Worm (Caenorhabditis elegans) whole organism, young adult: ENCODE results near the gene lin-38.

ENCODE experiments used
- B0019.2 ChIP-seq: fragments of 200-800 bp; sonication (Bioruptor generic); conservative IDR thresholded peaks from 2 replicates; pipeline ENCODE4 v1.3.6; 2022; ENCODE audit warnings: missing genetic modification reagents, missing genetic modification characterization, missing compliant biosample characterization
- C17E4.6 ChIP-seq: fragments of 200-800 bp; sonication (Bioruptor generic); IDR thresholded peaks from 2 replicates; pipeline ENCODE4 v1.3.6; 2022; ENCODE audit warnings: missing genetic modification reagents, missing genetic modification characterization, missing compliant biosample characterization
- D2030.7 ChIP-seq: fragments of 200-800 bp; sonication (Bioruptor generic); IDR thresholded peaks from 2 replicates; pipeline ENCODE4 v1.3.6; 2022; ENCODE audit warnings: missing genetic modification reagents, missing genetic modification characterization, missing compliant biosample characterization
- F33H1.4 ChIP-seq: fragments of 200-800 bp; sonication (Bioruptor generic); IDR thresholded peaks from 2 replicates; pipeline ENCODE4 v1.3.6; 2022; ENCODE audit warnings: missing genetic modification reagents, missing genetic modification characterization, missing compliant biosample characterization
- F49E8.2 ChIP-seq: sonication (generic microtip); optimal IDR thresholded peaks from 3 replicates; lab custom pipeline; 2017; ENCODE audit warnings: missing genetic modification characterization, mild to moderate bottlenecking, missing compliant biosample characterization, antibody characterized with exemption, moderate library complexity; ENCODE audit not compliant: insufficient read depth
- Y67H2A.10 ChIP-seq: fragments of 200-800 bp; sonication (Bioruptor generic); conservative IDR thresholded peaks from 2 replicates; pipeline ENCODE4 v1.3.6; 2022; ENCODE audit warnings: missing genetic modification reagents, missing genetic modification characterization, missing compliant biosample characterization
- Y95B8A.8 ChIP-seq: fragments of 200-800 bp; sonication (Bioruptor generic); IDR thresholded peaks from 2 replicates; pipeline ENCODE4 v1.3.6; 2022; ENCODE audit warnings: missing genetic modification reagents, missing genetic modification characterization, missing compliant biosample characterization
- aptf-2 ChIP-seq: fragments of 200-800 bp; sonication (Bioruptor generic); conservative IDR thresholded peaks from 2 replicates; pipeline ENCODE4 v1.3.6; 2022; ENCODE audit warnings: missing genetic modification reagents, missing genetic modification characterization, missing compliant biosample characterization
- atf-7 ChIP-seq: sonication (generic microtip); optimal IDR thresholded peaks from 2 replicates; lab custom pipeline; 2017; ENCODE audit warnings: mild to moderate bottlenecking, missing genetic modification characterization, missing compliant biosample characterization
- cebp-1 ChIP-seq, 2 experiments: fragments of 200-800 bp in 1 of 2; sonication (Bioruptor generic) in 1 of 2; sonication (generic microtip) in 1 of 2; IDR thresholded peaks in 1 of 2; optimal IDR thresholded peaks in 1 of 2; 2 replicates each; pipeline versions ENCODE4 v1.3.6 to Lab custom; 2017 to 2022; ENCODE audit warnings: missing compliant biosample characterization in 2 of 2, missing genetic modification characterization in 2 of 2, mild to moderate bottlenecking in 1 of 2, missing genetic modification reagents in 1 of 2, moderate library complexity in 1 of 2
- ceh-91 ChIP-seq: fragments of 200-800 bp; sonication (Bioruptor generic); IDR thresholded peaks from 2 replicates; pipeline ENCODE4 v1.3.6; 2022; ENCODE audit warnings: missing genetic modification reagents, missing genetic modification characterization, missing compliant biosample characterization
- chd-7 ChIP-seq: sonication (generic microtip); optimal IDR thresholded peaks from 2 replicates; lab custom pipeline; 2016; ENCODE audit warnings: mild to moderate bottlenecking, missing genetic modification characterization, moderate library complexity, missing compliant biosample characterization
- dox-1 ChIP-seq: fragments of 200-800 bp; sonication (Bioruptor generic); IDR thresholded peaks from 2 replicates; pipeline ENCODE4 v1.3.6; 2022; ENCODE audit warnings: missing genetic modification reagents, missing genetic modification characterization, missing compliant biosample characterization
- dpl-1 ChIP-seq: fragments of 150-350 bp; optimal IDR thresholded peaks from 2 replicates; lab custom pipeline; 2014; ENCODE audit warnings: missing biosample characterization, missing genetic modification reagents, missing genetic modification characterization
- efl-1 ChIP-seq: fragments of 150-350 bp; optimal IDR thresholded peaks from 2 replicates; lab custom pipeline; 2014; ENCODE audit warnings: missing biosample characterization, missing genetic modification reagents, missing genetic modification characterization
- him-1 ChIP-seq: sonication (generic microtip); optimal IDR thresholded peaks from 2 replicates; lab custom pipeline; 2016; ENCODE audit warnings: missing genotype, missing genetic modification reagents, missing genetic modification characterization, missing compliant biosample characterization
- hmg-1.2 ChIP-seq: fragments of 200-800 bp; sonication (Bioruptor generic); IDR thresholded peaks from 2 replicates; pipeline ENCODE4 v1.3.6; 2022; ENCODE audit warnings: missing genetic modification reagents, missing genetic modification characterization, missing compliant biosample characterization
- hsf-1 ChIP-seq: fragments of 200-800 bp; sonication (Bioruptor generic); IDR thresholded peaks from 2 replicates; pipeline ENCODE4 v1.3.6; 2022; ENCODE audit warnings: missing genetic modification reagents, missing genetic modification characterization, missing compliant biosample characterization
- lin-35 ChIP-seq, 3 experiments: fragments of 150-350 bp in 2 of 3; sonication (generic microtip) in 1 of 3; optimal IDR thresholded peaks; 2 replicates each; lab custom pipeline; 2014 to 2018; ENCODE audit warnings: missing biosample characterization in 3 of 3, missing genetic modification characterization in 3 of 3, missing genetic modification reagents in 3 of 3
- lin-54 ChIP-seq: fragments of 200-800 bp; sonication (Bioruptor generic); optimal IDR thresholded peaks from 2 replicates; lab custom pipeline; 2018; ENCODE audit warnings: mild to moderate bottlenecking, missing genetic modification characterization, missing compliant biosample characterization
- lsl-1 ChIP-seq: fragments of 200-800 bp; sonication (Bioruptor generic); optimal IDR thresholded peaks from 2 replicates; lab custom pipeline; 2018; ENCODE audit warnings: mild to moderate bottlenecking, missing genetic modification characterization, moderate library complexity, missing compliant biosample characterization
- madf-6 ChIP-seq: fragments of 200-800 bp; sonication (Bioruptor generic); IDR thresholded peaks from 2 replicates; pipeline ENCODE4 v1.3.6; 2022; ENCODE audit warnings: missing genetic modification reagents, missing genetic modification characterization, missing compliant biosample characterization
- madf-8 ChIP-seq: fragments of 200-800 bp; sonication (Bioruptor generic); conservative IDR thresholded peaks from 2 replicates; pipeline ENCODE4 v1.3.6; 2022; ENCODE audit warnings: missing genetic modification reagents, missing genetic modification characterization, missing compliant biosample characterization
- mcd-1 ChIP-seq: fragments of 200-800 bp; sonication (Bioruptor generic); IDR thresholded peaks from 2 replicates; pipeline ENCODE4 v1.3.6; 2022; ENCODE audit warnings: missing genetic modification reagents, missing genetic modification characterization, missing compliant biosample characterization
- nfya-2 ChIP-seq: fragments of 200-800 bp; sonication (Bioruptor generic); IDR thresholded peaks from 2 replicates; pipeline ENCODE4 v1.3.6; 2022; ENCODE audit warnings: missing genetic modification reagents, missing genetic modification characterization, missing compliant biosample characterization
- pbrm-1 ChIP-seq: fragments of 200-800 bp; sonication (Bioruptor generic); IDR thresholded peaks from 2 replicates; pipeline ENCODE4 v1.3.6; 2022; ENCODE audit warnings: missing genetic modification reagents, missing genetic modification characterization, missing compliant biosample characterization
- rcor-1 ChIP-seq: fragments of 200-800 bp; sonication (Bioruptor generic); IDR thresholded peaks from 2 replicates; pipeline ENCODE4 v1.3.6; 2022; ENCODE audit warnings: missing genetic modification reagents, missing genetic modification characterization, missing compliant biosample characterization
- sdz-38 ChIP-seq: sonication (generic microtip); optimal IDR thresholded peaks from 2 replicates; lab custom pipeline; 2016; ENCODE audit warnings: missing genotype, missing genetic modification characterization, missing compliant biosample characterization
- snpc-1.1 ChIP-seq: sonication (generic microtip); optimal IDR thresholded peaks from 2 replicates; lab custom pipeline; 2017; ENCODE audit warnings: missing genetic modification characterization, mild to moderate bottlenecking, missing compliant biosample characterization, antibody characterized with exemption, moderate library complexity, missing genotype, missing genetic modification reagents; ENCODE audit not compliant: insufficient read depth
- snpc-1.3 ChIP-seq: sonication (generic microtip); optimal IDR thresholded peaks from 2 replicates; lab custom pipeline; 2017; ENCODE audit warnings: missing genetic modification characterization, mild to moderate bottlenecking, missing compliant biosample characterization, antibody characterized with exemption, moderate library complexity, missing genotype, missing genetic modification reagents; ENCODE audit not compliant: insufficient read depth
- snpc-3.4 ChIP-seq: sonication (generic microtip); optimal IDR thresholded peaks from 2 replicates; lab custom pipeline; 2017; ENCODE audit warnings: missing genetic modification characterization, mild to moderate bottlenecking, missing compliant biosample characterization, antibody characterized with exemption, moderate library complexity, missing genotype, missing genetic modification reagents
- snpc-4 ChIP-seq, 5 experiments: fragments of 150-350 bp in 1 of 5; sonication (generic microtip) in 4 of 5; optimal IDR thresholded peaks; 2 replicates each; lab custom pipeline; 2014 to 2018; ENCODE audit warnings: missing genetic modification characterization in 5 of 5, missing biosample characterization in 3 of 5, antibody characterized with exemption in 2 of 5, mild to moderate bottlenecking in 2 of 5, missing compliant biosample characterization in 2 of 5, missing genotype in 2 of 5, moderate library complexity in 2 of 5, missing genetic modification reagents in 1 of 5
- tbp1 ChIP-seq: fragments of 200-800 bp; sonication (Bioruptor generic); optimal IDR thresholded peaks from 2 replicates; lab custom pipeline; 2018; ENCODE audit warnings: mild to moderate bottlenecking, missing genetic modification characterization, missing compliant biosample characterization
- tbx-9 ChIP-seq: sonication (generic microtip); optimal IDR thresholded peaks from 2 replicates; lab custom pipeline; 2016; ENCODE audit warnings: borderline replicate concordance, missing genetic modification characterization, inconsistent platforms, missing compliant biosample characterization
- tlf-1 ChIP-seq: fragments of 200-800 bp; sonication (Bioruptor generic); optimal IDR thresholded peaks from 2 replicates; lab custom pipeline; 2018; ENCODE audit warnings: mild to moderate bottlenecking, missing genetic modification characterization, missing compliant biosample characterization
- xnd-1 ChIP-seq: sonication (generic microtip); optimal IDR thresholded peaks from 2 replicates; lab custom pipeline; 2016; ENCODE audit warnings: missing genotype, missing genetic modification reagents, missing genetic modification characterization, missing compliant biosample characterization
- ztf-3 ChIP-seq: fragments of 200-800 bp; sonication (Bioruptor generic); optimal IDR thresholded peaks from 2 replicates; lab custom pipeline; 2018; ENCODE audit warnings: mild to moderate bottlenecking, missing genetic modification characterization, missing compliant biosample characterization
- ztf-6 ChIP-seq: fragments of 200-800 bp; sonication (Bioruptor generic); IDR thresholded peaks from 2 replicates; pipeline ENCODE4 v1.3.6; 2022; ENCODE audit warnings: missing genetic modification reagents, missing genetic modification characterization, missing compliant biosample characterization

Gene lin-38

DNA sequence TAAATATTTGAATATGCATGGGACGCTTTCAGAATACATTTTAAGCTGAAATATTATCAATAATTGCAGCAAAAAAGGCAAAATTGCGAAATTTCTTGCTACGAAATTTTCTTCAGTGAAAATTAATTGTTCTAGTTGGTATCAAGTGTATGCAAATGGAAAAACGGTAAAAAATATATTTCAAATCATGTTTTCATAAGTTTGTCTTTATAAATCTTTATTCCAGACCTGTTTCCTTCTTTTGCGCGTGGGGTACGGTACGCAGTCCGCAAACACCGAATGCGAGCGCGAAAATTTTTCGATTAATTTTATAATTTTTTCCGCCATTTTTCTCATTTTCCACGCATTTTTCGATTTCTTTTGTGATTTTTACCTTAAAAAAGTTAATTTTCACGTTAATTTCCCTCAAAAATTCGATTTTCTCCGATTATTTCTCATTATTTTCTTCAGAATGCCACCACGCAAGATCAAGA lies 20.8 kb downstream of the lin-38 start, which contains the start of the genes fbxc-23 and csc-1:
fbxc-23 (minus strand) TSS at position 51 of the 473 bp plus-strand sequence.
csc-1 (plus strand) TSS at position 451 of the 473 bp plus-strand sequence.
- TF ChIP-seq hsf-1 (0 out of 2 replicates have a peak, but pooled peaks have one; percentile 41), him-1 (tag; lab: Kevin White, UChicago) (no peak), efl-1 (peak; percentile 96), snpc-4 (GFP tag; optimal IDR thresholded peaks at IDR 0.05; lab: Kevin White, UChicago) (no peak), snpc-4 (tag; optimal IDR thresholded peaks at IDR 0.05; lab: Kevin White, UChicago) (peak in 3 of 4 experiments; percentile 15 to 76 (median 53)), D2030.7 (GFP tag; lab: Robert Waterston, UW) (peak; percentile 82), atf-7 (tag; lab: Kevin White, UChicago) (no peak), C17E4.6 (GFP tag; lab: Robert Waterston, UW) (0 out of 2 replicates have a peak, but pooled peaks have one; percentile 8), tbx-9 (tag; lab: Kevin White, UChicago) (no peak), ztf-6 (GFP tag; lab: Robert Waterston, UW) (no peak), dox-1 (GFP tag; lab: Robert Waterston, UW) (peak; percentile 67), chd-7 (tag; lab: Kevin White, UChicago) (no peak), F49E8.2 (tag; lab: Kevin White, UChicago) (peak; percentile 62), cebp-1 (GFP tag; IDR thresholded peaks at IDR 0.05; lab: Robert Waterston, UW) (no peak), cebp-1 (tag; optimal IDR thresholded peaks at IDR 0.05; lab: Kevin White, UChicago) (peak; percentile 34), tlf-1 (GFP tag; lab: Kevin White, UChicago) (peak; percentile 41), snpc-1.1 (tag; lab: Kevin White, UChicago) (peak; percentile 65), lin-54 (peak; percentile 80), lsl-1 (GFP tag; lab: Kevin White, UChicago) (peak; percentile 92), aptf-2 (GFP tag; lab: Robert Waterston, UW) (no peak), nfya-2 (GFP tag; lab: Robert Waterston, UW) (no peak), pbrm-1 (GFP tag; lab: Robert Waterston, UW) (0 out of 2 replicates have a peak, but pooled peaks have one; percentile 10), Y67H2A.10 (GFP tag; lab: Robert Waterston, UW) (no peak), mcd-1 (GFP tag; lab: Robert Waterston, UW) (peak; percentile 30; the same call in 1 of the 2 replicates), ztf-3 (GFP tag; lab: Kevin White, UChicago) (no peak), ceh-91 (peak; percentile 91), tbp1 (GFP tag; lab: Kevin White, UChicago) (peak; percentile 24), lin-35 (GFP tag; optimal IDR thresholded peaks at IDR 0.05; lab: Kevin White, UChicago) (peak in 2 of 3 experiments; percentile 77 to 78), snpc-3.4 (peak; percentile 75), dpl-1 (GFP tag; lab: Kevin White, UChicago) (peak; percentile 88), sdz-38 (tag; lab: Kevin White, UChicago) (no peak), F33H1.4 (peak; percentile 74), hmg-1.2 (peak; percentile 49; the same call in 1 of the 2 replicates), Y95B8A.8 (peak; percentile 44; the same call in 1 of the 2 replicates), rcor-1 (GFP tag; lab: Robert Waterston, UW) (peak; percentile 61; the same call in 1 of the 2 replicates), snpc-1.3 (tag; lab: Kevin White, UChicago) (peak; percentile 47), B0019.2 (GFP tag; lab: Robert Waterston, UW) (peak; percentile 47; the same call in 1 of the 2 replicates), madf-8 (GFP tag; lab: Robert Waterston, UW) (peak; percentile 99), madf-6 (GFP tag; lab: Robert Waterston, UW) (peak; percentile 100), xnd-1 (tag; lab: Kevin White, UChicago) (peak; percentile 92)
- TF ChIP-seq, all 124 proteins: peak for 28
